Worm (Caenorhabditis elegans): ENCODE results near the gene irld-45.

Gene irld-45

ce11 chrV:1648000-1648399 is at the start of gene irld-45:
irld-45 (plus strand) TSS chrV:1648300.
- TF ChIP-seq aha-1 (tag) (peak; percentile 67), zfp-3 (GFP tag; conservative IDR thresholded peaks at IDR 0.05) (no peak)

DNA sequence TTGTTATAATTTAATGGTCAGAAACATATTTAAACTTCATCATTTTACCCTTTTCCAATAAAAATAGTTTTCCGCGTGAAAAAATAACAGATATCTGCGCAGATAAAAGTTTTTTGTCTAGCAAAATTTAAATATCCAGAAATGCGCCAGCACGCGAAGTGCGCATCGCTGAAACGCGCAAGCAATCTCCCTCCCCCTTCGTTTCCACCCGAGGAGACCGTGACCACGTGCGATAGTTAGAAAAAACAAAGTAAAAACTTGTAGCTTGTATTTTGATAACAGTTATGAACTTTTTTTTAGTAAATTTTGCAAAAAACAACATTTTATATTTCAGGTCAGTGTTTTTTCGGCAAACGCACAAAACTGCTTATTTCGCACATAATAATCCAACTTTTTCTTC is 49.0 kb upstream of the irld-45 start:
- peak; percentile 19 for TF ChIP-seq hlh-30 (tag; optimal IDR thresholded peaks at IDR 0.05; ENCODE audit: insufficient read depth)
- peak; percentile 61 for TF ChIP-seq dmd-6 (GFP tag; IDR thresholded peaks at IDR 0.05)
- peak; percentile 67; the same call in 1 of the 2 replicates for TF ChIP-seq nhr-42 (GFP tag; IDR thresholded peaks at IDR 0.05)
- peak; percentile 7 for TF ChIP-seq dve-1 (tag; optimal IDR thresholded peaks at IDR 0.05; ENCODE audit: insufficient read depth)
- 0 out of 2 replicates have a peak, but pooled peaks have one; percentile 30 for TF ChIP-seq ZK337.2 (GFP tag; IDR thresholded peaks at IDR 0.05)

DNA sequence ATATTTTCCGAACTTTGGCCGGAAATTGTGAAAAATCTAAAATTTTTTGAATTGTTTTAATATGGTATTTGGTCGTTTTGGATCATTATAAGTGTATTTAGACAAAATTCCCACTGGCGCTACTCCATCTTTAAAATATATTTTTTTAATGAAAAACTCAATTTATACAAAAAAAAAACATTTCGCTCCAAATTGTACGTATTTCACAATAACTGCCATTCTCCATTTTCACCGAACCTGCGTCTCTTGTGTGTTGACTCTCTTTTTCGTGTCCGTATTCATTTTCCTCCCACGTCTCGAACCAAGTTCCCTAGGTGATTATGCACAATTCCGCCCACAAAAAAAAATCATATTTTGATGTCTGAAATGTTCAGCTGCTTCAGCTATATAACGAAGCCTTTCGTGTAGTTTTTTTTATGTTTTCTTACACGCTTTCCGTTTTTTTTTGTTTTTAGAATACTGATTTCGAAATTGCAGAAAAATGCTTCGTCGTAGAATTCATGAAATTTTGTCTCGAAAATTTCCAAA is 47.5 kb upstream of the irld-45 start, which contains the start of gene F16B4.2:
F16B4.2 (plus strand) TSS at position 478 of the 528 bp plus-strand sequence.
- TF ChIP-seq fkh-10 (GFP tag; optimal IDR thresholded peaks at IDR 0.05) (no peak), daf-16 (GFP tag; optimal IDR thresholded peaks at IDR 0.05) (no peak), daf-16 (tag; optimal IDR thresholded peaks at IDR 0.05) (peak; percentile 38), nhr-28 (tag; optimal IDR thresholded peaks at IDR 0.05) (peak; percentile 0), dve-1 (tag; optimal IDR thresholded peaks at IDR 0.05; ENCODE audit: insufficient read depth) (peak; percentile 2)

- TF ChIP-seq lim-7 (GFP tag; IDR thresholded peaks at IDR 0.05) (no peak), nhr-28 (tag; optimal IDR thresholded peaks at IDR 0.05) (peak; percentile 100), ceh-62 (tag; optimal IDR thresholded peaks at IDR 0.05) (no peak), Y48G9A.11 (GFP tag; IDR thresholded peaks at IDR 0.05) (no peak), tra-1 (GFP tag; IDR thresholded peaks at IDR 0.05) (peak; percentile 60; the same call in 1 of the 2 replicates), snpc-1.2 (GFP tag; IDR thresholded peaks at IDR 0.05) (no peak), daf-19 (GFP tag; conservative IDR thresholded peaks at IDR 0.05) (no peak), ztf-7 (tag; optimal IDR thresholded peaks at IDR 0.05) (no peak), ceh-20 (GFP tag; IDR thresholded peaks at IDR 0.05) (no peak), nhr-25 (tag; optimal IDR thresholded peaks at IDR 0.05; ENCODE audit: borderline replicate concordance, insufficient read depth) (no peak), R02D3.7 (tag; optimal IDR thresholded peaks at IDR 0.05) (no peak), vab-7 (GFP tag; IDR thresholded peaks at IDR 0.05) (no peak), hmg-1.1 (GFP tag; IDR thresholded peaks at IDR 0.05) (no peak), F49E8.2 (tag; optimal IDR thresholded peaks at IDR 0.05; ENCODE audit: borderline replicate concordance) (no peak), hif-1 (tag; optimal IDR thresholded peaks at IDR 0.05) (no peak), sdz-12 (GFP tag; optimal IDR thresholded peaks at IDR 0.05) (no peak), lin-1 (GFP tag; IDR thresholded peaks at IDR 0.05) (peak; percentile 65), duxl-1 (tag; optimal IDR thresholded peaks at IDR 0.05; ENCODE audit: poor library complexity) (no peak), mes-2 (tag; optimal IDR thresholded peaks at IDR 0.05; ENCODE audit: poor library complexity, severe bottlenecking) (no peak), spr-3 (GFP tag; optimal IDR thresholded peaks at IDR 0.05) (no peak), gei-8 (GFP tag; optimal IDR thresholded peaks at IDR 0.05) (no peak), set-16 (GFP tag; IDR thresholded peaks at IDR 0.05) (no peak), nhr-41 (GFP tag; IDR thresholded peaks at IDR 0.05) (no peak), attf-4 (tag; optimal IDR thresholded peaks at IDR 0.05) (no peak), fos-1 (tag; optimal IDR thresholded peaks at IDR 0.05) (no peak), ceh-82 (tag; optimal IDR thresholded peaks at IDR 0.05) (no peak), nhr-102 (tag; optimal IDR thresholded peaks at IDR 0.05) (peak; percentile 96), ZK337.2 (GFP tag; IDR thresholded peaks at IDR 0.05) (no peak), ceh-32 (tag; optimal IDR thresholded peaks at IDR 0.05; ENCODE audit: poor library complexity) (no peak), snpc-4 (tag; optimal IDR thresholded peaks at IDR 0.05) (no peak), saeg-2 (GFP tag; IDR thresholded peaks at IDR 0.05) (no peak), skn-1 (tag; optimal IDR thresholded peaks at IDR 0.05) (no peak), lir-3 (tag; optimal IDR thresholded peaks at IDR 0.05) (no peak), ztf-11 (tag; optimal IDR thresholded peaks at IDR 0.05) (no peak), unc-39 (tag; optimal IDR thresholded peaks at IDR 0.05) (no peak), php-3 (GFP tag; IDR thresholded peaks at IDR 0.05) (peak; percentile 80)
Measured at ce11 chrV:1607790-1608189, 40.3 kb upstream of the irld-45 start, which contains the start of gene nhr-178. nhr-178 (minus strand) TSS chrV:1607953.

Measured in whole organism, L4 larva.